Worm (Caenorhabditis elegans): ENCODE data around the gene fkh-4.

Gene fkh-4

DNA sequence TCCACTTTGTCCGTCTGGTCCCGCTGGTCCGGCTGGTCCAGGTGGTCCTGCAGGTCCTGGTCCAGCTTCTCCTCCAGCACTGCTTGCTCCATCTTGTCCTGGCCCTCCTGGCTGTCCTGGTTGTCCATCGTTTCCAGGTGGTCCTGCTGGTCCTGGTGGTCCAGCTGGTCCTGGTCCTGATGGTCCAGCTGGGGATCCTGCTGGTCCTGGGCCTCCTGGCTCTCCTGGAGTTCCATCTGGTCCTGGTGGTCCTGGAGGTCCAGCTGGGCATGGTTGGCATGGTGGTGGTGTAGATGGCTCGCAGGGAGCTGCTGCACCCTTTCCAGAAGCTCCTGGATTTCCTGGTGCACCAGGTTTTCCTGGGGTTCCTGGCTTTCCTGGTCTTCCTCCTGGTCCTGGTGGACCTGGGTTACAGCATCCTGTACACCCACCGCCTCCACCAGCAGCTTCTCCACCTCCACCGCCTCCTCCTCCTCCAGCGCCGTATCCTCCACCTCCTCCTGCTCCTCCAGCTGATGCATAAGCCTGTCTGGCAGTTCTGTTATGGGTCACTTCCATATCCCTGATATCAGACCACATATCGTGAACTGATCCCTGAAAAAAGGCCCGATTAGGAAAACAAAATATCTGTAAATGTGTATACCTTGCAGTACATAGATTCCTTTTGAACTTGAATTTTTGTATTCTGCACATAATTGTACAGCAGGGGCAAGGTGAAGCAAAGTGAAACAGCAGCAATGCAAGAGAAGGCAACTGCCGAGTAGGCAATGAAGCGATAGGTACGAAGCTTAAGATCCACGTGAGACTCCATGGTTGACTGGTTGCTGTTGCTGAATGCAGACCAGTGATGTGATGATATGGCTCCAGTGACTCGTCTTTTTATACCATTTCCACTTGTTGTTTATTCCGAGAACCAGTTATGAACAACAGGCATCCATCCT, 38.5 kb upstream of the fkh-4 start, which contains the start of gene col-183:
Gene col-183 (minus strand): TSS at position 839 of the 941 bp plus-strand sequence.
- TF ChIP-seq ceh-19 (GFP tag; optimal IDR thresholded peaks at IDR 0.05): no peak
- peak; percentile 33 for TF ChIP-seq ceh-9 (tag; optimal IDR thresholded peaks at IDR 0.05)
- TF ChIP-seq elt-4 (tag; optimal IDR thresholded peaks at IDR 0.05): peak; percentile 71

ce11 chrX:13463793-13464192, 35.1 kb upstream of the fkh-4 start, which contains the start of gene F02D10.2:
Gene F02D10.2, minus strand, starts transcription at chrX:13463893.
- TF ChIP-seq sdc-2 (tag; optimal IDR thresholded peaks at IDR 0.05) (no peak), sox-2 (GFP tag; IDR thresholded peaks at IDR 0.05) (no peak)

DNA sequence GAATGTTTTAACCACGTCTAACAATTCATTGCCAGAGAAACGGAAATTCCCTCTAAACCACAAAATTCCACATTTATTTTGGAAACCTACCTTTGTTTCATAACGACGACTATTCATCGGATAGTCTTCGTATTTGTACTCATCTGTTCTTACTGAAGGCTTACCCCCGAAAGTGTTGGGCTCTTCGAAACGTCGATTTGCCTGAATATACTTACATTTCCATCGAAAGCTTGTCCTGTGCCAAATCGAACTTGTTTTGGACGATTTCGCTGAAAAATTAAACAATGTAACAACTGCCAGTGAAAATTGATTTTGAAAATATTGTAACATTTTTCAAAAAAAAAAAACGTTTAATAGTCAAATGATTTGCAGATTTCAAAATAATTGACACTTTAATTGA, 33.9 kb upstream of the fkh-4 start, which contains the start of gene F02D10.3:
Gene F02D10.3 (minus strand): TSS at position 101 of the 400 bp plus-strand sequence.
- TF ChIP-seq unc-86 (tag; optimal IDR thresholded peaks at IDR 0.05): no peak
- TF ChIP-seq npax-4 (tag; optimal IDR thresholded peaks at IDR 0.05): no peak
- TF ChIP-seq ceh-24 (tag; optimal IDR thresholded peaks at IDR 0.05): no peak
- no peak for TF ChIP-seq hlh-6 (tag; optimal IDR thresholded peaks at IDR 0.05)
- no peak for TF ChIP-seq nfya-1 (tag; optimal IDR thresholded peaks at IDR 0.05)
- TF ChIP-seq rnt-1 (tag; optimal IDR thresholded peaks at IDR 0.05): no peak
- no peak for TF ChIP-seq C08G9.2 (tag; optimal IDR thresholded peaks at IDR 0.05)
- no peak for TF ChIP-seq mec-3 (tag; optimal IDR thresholded peaks at IDR 0.05; ENCODE audit: borderline replicate concordance)
- no peak for TF ChIP-seq sox-2 (GFP tag; IDR thresholded peaks at IDR 0.05)
- no peak for TF ChIP-seq hlh-15 (tag; optimal IDR thresholded peaks at IDR 0.05)
- no peak for TF ChIP-seq unc-55 (GFP tag; optimal IDR thresholded peaks at IDR 0.05)

DNA sequence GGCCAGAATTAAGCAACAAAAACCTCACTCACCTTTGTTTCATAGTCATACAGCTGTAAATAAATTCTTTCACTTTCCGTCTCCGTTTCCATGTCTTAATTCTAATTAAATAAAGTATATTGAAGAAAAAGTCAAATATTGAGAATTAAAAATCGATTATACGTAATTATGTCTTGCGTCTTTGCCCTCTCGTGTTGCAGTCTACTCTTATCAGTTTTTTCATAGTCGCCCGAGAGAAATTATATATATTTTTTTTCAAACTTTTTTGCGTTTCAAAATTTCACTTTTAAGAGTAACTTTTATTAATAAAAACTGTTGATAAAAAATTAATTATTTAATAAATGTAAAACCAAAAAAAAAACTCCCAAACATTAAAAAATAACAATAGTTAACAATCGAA, 27.8 kb upstream of the fkh-4 start, which contains the start of gene flr-1:
Gene flr-1 (minus strand): TSS at position 101 of the 400 bp plus-strand sequence.
- TF ChIP-seq ceh-48 (tag; optimal IDR thresholded peaks at IDR 0.05) (no peak), pax-1 (tag; optimal IDR thresholded peaks at IDR 0.05) (no peak)

- no peak for TF ChIP-seq rnt-1 (tag; optimal IDR thresholded peaks at IDR 0.05)
- TF ChIP-seq elt-2 (tag; optimal IDR thresholded peaks at IDR 0.05): no peak
- no peak for TF ChIP-seq C38D4.7 (GFP tag; optimal IDR thresholded peaks at IDR 0.05)
- no peak for TF ChIP-seq F13H6.1 (tag; optimal IDR thresholded peaks at IDR 0.05)
- TF ChIP-seq pros-1 (tag; optimal IDR thresholded peaks at IDR 0.05): no peak
- TF ChIP-seq elt-4 (tag; optimal IDR thresholded peaks at IDR 0.05): no peak
- TF ChIP-seq ets-4 (tag; optimal IDR thresholded peaks at IDR 0.05): no peak
- TF ChIP-seq ceh-31 (tag; optimal IDR thresholded peaks at IDR 0.05): no peak
- no peak for TF ChIP-seq ahr-1 (tag; optimal IDR thresholded peaks at IDR 0.05)
- no peak for TF ChIP-seq hlh-6 (tag; optimal IDR thresholded peaks at IDR 0.05)
- TF ChIP-seq sox-4 (tag; optimal IDR thresholded peaks at IDR 0.05): no peak
Observed at ce11 chrX:13451578-13451977, 22.9 kb upstream of the fkh-4 start, which contains the start of gene F02D10.6. Gene F02D10.6, minus strand, starts transcription at chrX:13451678.

- TF ChIP-seq ttx-3 (tag; optimal IDR thresholded peaks at IDR 0.05) (peak; percentile 63), nhr-232 (tag; optimal IDR thresholded peaks at IDR 0.05) (peak; percentile 60), T23F11.4 (GFP tag; optimal IDR thresholded peaks at IDR 0.05) (peak; percentile 45), ceh-19 (GFP tag; optimal IDR thresholded peaks at IDR 0.05) (peak; percentile 81), pros-1 (tag; optimal IDR thresholded peaks at IDR 0.05) (peak; percentile 2), unc-86 (tag; optimal IDR thresholded peaks at IDR 0.05) (peak; percentile 64), dve-1 (tag; optimal IDR thresholded peaks at IDR 0.05) (peak; percentile 64), sox-4 (tag; optimal IDR thresholded peaks at IDR 0.05) (peak; percentile 72), madf-2 (tag; optimal IDR thresholded peaks at IDR 0.05) (peak; percentile 74), C08G9.2 (tag; optimal IDR thresholded peaks at IDR 0.05) (peak; percentile 74), lin-11 (tag; optimal IDR thresholded peaks at IDR 0.05) (peak; percentile 35), Y22D7AL.16 (tag; optimal IDR thresholded peaks at IDR 0.05) (peak; percentile 13), K02D7.2 (tag; optimal IDR thresholded peaks at IDR 0.05) (peak; percentile 54), ceh-18 (tag; optimal IDR thresholded peaks at IDR 0.05) (peak; percentile 66), ref-2 (tag; optimal IDR thresholded peaks at IDR 0.05) (peak; percentile 26), hlh-13 (GFP tag; optimal IDR thresholded peaks at IDR 0.05) (peak; percentile 47), fax-1 (tag; optimal IDR thresholded peaks at IDR 0.05) (peak; percentile 45), fkh-6 (tag; optimal IDR thresholded peaks at IDR 0.05) (peak; percentile 67), rnt-1 (tag; optimal IDR thresholded peaks at IDR 0.05) (peak; percentile 53), ztf-16 (tag; optimal IDR thresholded peaks at IDR 0.05) (peak; percentile 70), ceh-24 (tag; optimal IDR thresholded peaks at IDR 0.05) (peak; percentile 45), che-1 (tag; optimal IDR thresholded peaks at IDR 0.05) (peak; percentile 72)
Observed at ce11 chrX:13448665-13449099, 20.0 kb upstream of the fkh-4 start.

Data from whole organism, late embryonic.